Fruit fly (Drosophila melanogaster) whole organism, embryonic: ENCODE measurements around the gene Irbp18.

Experiments used
- Abd-B ChIP-seq: fragments of 200-800 bp; sonication (Bioruptor generic); optimal IDR thresholded peaks from 2 replicates; lab custom pipeline; 2018; ENCODE audit warnings: missing biosample characterization, mild to moderate bottlenecking, missing genetic modification characterization, moderate library complexity
- Asciz ChIP-seq: fragments of 200-800 bp; sonication (Bioruptor generic); optimal IDR thresholded peaks from 2 replicates; lab custom pipeline; 2017; ENCODE audit warnings: missing biosample characterization, mild to moderate bottlenecking, missing genetic modification characterization, missing genetic modification reagents
- Atf6 ChIP-seq: fragments of 200-800 bp; sonication (Bioruptor generic); IDR thresholded peaks from 2 replicates; pipeline ENCODE4 v1.3.6; 2022; ENCODE audit warnings: missing biosample characterization, missing genetic modification characterization
- CG10267 ChIP-seq: fragments of 200-800 bp; sonication (Bioruptor generic); optimal IDR thresholded peaks from 2 replicates; lab custom pipeline; 2018; ENCODE audit warnings: missing biosample characterization, mild to moderate bottlenecking, missing genetic modification characterization, moderate library complexity
- CG11085 ChIP-seq: fragments of 200-800 bp; sonication (Bioruptor generic); IDR thresholded peaks from 2 replicates; pipeline ENCODE4 v1.3.6; 2022; ENCODE audit warnings: missing biosample characterization, missing genetic modification characterization
- CG11723 ChIP-seq: fragments of 200-800 bp; sonication (Bioruptor generic); optimal IDR thresholded peaks from 2 replicates; lab custom pipeline; 2017; ENCODE audit warnings: missing biosample characterization, mild to moderate bottlenecking, missing genetic modification characterization
- CG17361 ChIP-seq: fragments of 200-800 bp; sonication (Bioruptor generic); IDR thresholded peaks from 3 replicates; pipeline ENCODE4 v1.3.6; 2022; ENCODE audit warnings: missing biosample characterization, missing genetic modification characterization
- CG17829 ChIP-seq: fragments of 200-800 bp; optimal IDR thresholded peaks from 2 replicates; lab custom pipeline; 2019; ENCODE audit warnings: missing biosample characterization, mild to moderate bottlenecking, missing genetic modification characterization, moderate library complexity
- CG2712 ChIP-seq: fragments of 200-800 bp; optimal IDR thresholded peaks from 3 replicates; lab custom pipeline; 2019; ENCODE audit warnings: missing biosample characterization, mild to moderate bottlenecking, missing genetic modification characterization, moderate library complexity
- CG31388 ChIP-seq: fragments of 200-800 bp; sonication (Bioruptor generic); optimal IDR thresholded peaks from 2 replicates; lab custom pipeline; 2016; ENCODE audit warnings: missing biosample characterization, missing genetic modification characterization
- CG32532 ChIP-seq: fragments of 200-800 bp; sonication (Bioruptor generic); IDR thresholded peaks from 2 replicates; pipeline ENCODE4 v1.3.6; 2022; ENCODE audit warnings: missing biosample characterization, missing genetic modification characterization
- CG4360 ChIP-seq: fragments of 200-800 bp; sonication (Bioruptor generic); IDR thresholded peaks from 2 replicates; pipeline ENCODE4 v1.3.6; 2022; ENCODE audit warnings: missing biosample characterization, missing genetic modification characterization
- CG4424 ChIP-seq: fragments of 200-800 bp; sonication (Bioruptor generic); optimal IDR thresholded peaks from 3 replicates; lab custom pipeline; 2016; ENCODE audit warnings: missing biosample characterization, missing genetic modification characterization
- CG4820 ChIP-seq: fragments of 200-800 bp; sonication (Bioruptor generic); optimal IDR thresholded peaks from 3 replicates; lab custom pipeline; 2016; ENCODE audit warnings: missing biosample characterization, missing genetic modification characterization
- CG7745 ChIP-seq: fragments of 200-800 bp; sonication (Bioruptor generic); optimal IDR thresholded peaks from 2 replicates; lab custom pipeline; 2018; ENCODE audit warnings: missing biosample characterization, mild to moderate bottlenecking, missing genetic modification characterization, moderate library complexity
- CG8281 ChIP-seq: fragments of 200-800 bp; sonication (Bioruptor generic); optimal IDR thresholded peaks from 2 replicates; lab custom pipeline; 2018; ENCODE audit warnings: missing biosample characterization, mild to moderate bottlenecking, missing genetic modification characterization, moderate library complexity
- CG9727 ChIP-seq: fragments of 200-800 bp; sonication (Bioruptor generic); optimal IDR thresholded peaks from 3 replicates; lab custom pipeline; 2017; ENCODE audit warnings: missing biosample characterization, mild to moderate bottlenecking, missing genetic modification characterization
- Chrac-16 ChIP-seq: fragments of 200-800 bp; sonication (Bioruptor generic); optimal IDR thresholded peaks from 3 replicates; lab custom pipeline; 2016; ENCODE audit warnings: missing biosample characterization, missing genetic modification characterization
- Dfd ChIP-seq, 2 experiments: fragments of >200 bp; optimal IDR thresholded peaks; 2 replicates each; lab custom pipeline; 2017; ENCODE audit warnings: missing biosample characterization in 2 of 2, missing genetic modification characterization in 2 of 2
- E2f2 ChIP-seq: fragments of 200-800 bp; sonication (Bioruptor generic); IDR thresholded peaks from 2 replicates; pipeline ENCODE4 v1.3.6; 2022; ENCODE audit warnings: missing biosample characterization, missing genetic modification characterization
- ERR ChIP-seq: fragments of 200-800 bp; sonication (Bioruptor generic); optimal IDR thresholded peaks from 2 replicates; lab custom pipeline; 2016; ENCODE audit warnings: missing biosample characterization, missing genetic modification characterization
- Elba2 ChIP-seq: fragments of 200-800 bp; sonication (Bioruptor generic); optimal IDR thresholded peaks from 3 replicates; lab custom pipeline; 2016; ENCODE audit warnings: missing biosample characterization, missing genetic modification characterization
- Hr39 ChIP-seq: fragments of >200 bp; optimal IDR thresholded peaks from 2 replicates; lab custom pipeline; 2017
- Hsf ChIP-seq: fragments of 200-800 bp; sonication (Bioruptor generic); optimal IDR thresholded peaks from 3 replicates; lab custom pipeline; 2016; ENCODE audit warnings: missing biosample characterization, missing genetic modification characterization
- Lhr ChIP-seq: fragments of 200-800 bp; sonication (Bioruptor generic); optimal IDR thresholded peaks from 3 replicates; lab custom pipeline; 2017; ENCODE audit warnings: mild to moderate bottlenecking, missing biosample characterization, missing genetic modification reagents, missing genetic modification characterization
- Spps ChIP-seq: fragments of 200-800 bp; sonication (Bioruptor generic); optimal IDR thresholded peaks from 2 replicates; lab custom pipeline; 2018; ENCODE audit warnings: missing biosample characterization, mild to moderate bottlenecking, missing genetic modification characterization
- Ssrp ChIP-seq: fragments of 200-800 bp; sonication (Bioruptor generic); optimal IDR thresholded peaks from 2 replicates; lab custom pipeline; 2018; ENCODE audit warnings: missing biosample characterization, mild to moderate bottlenecking, missing genetic modification characterization, moderate library complexity
- aop ChIP-seq: fragments of 200-800 bp; sonication (Bioruptor generic); IDR thresholded peaks from 2 replicates; pipeline ENCODE4 v1.3.6; 2022; ENCODE audit warnings: missing biosample characterization, missing genetic modification characterization
- ato ChIP-seq: fragments of 200-800 bp; sonication (Bioruptor generic); IDR thresholded peaks from 2 replicates; pipeline ENCODE4 v1.3.6; 2022; ENCODE audit warnings: missing biosample characterization, missing genetic modification characterization; ENCODE audit not compliant: partially characterized antibody
- az2 ChIP-seq: fragments of 200-800 bp; sonication (Bioruptor generic); optimal IDR thresholded peaks from 3 replicates; lab custom pipeline; 2016; ENCODE audit warnings: missing biosample characterization, missing genetic modification characterization
- chm ChIP-seq: fragments of 200-800 bp; sonication (Bioruptor generic); IDR thresholded peaks from 2 replicates; pipeline ENCODE4 v1.3.6; 2022; ENCODE audit warnings: missing biosample characterization, missing genetic modification characterization
- crp ChIP-seq, 2 experiments: fragments of 200-800 bp; sonication (Bioruptor generic); optimal IDR thresholded peaks; 2 replicates in 1 of 2; 3 replicates in 1 of 2; lab custom pipeline; 2017; ENCODE audit warnings: missing biosample characterization in 2 of 2, missing genetic modification characterization in 2 of 2, mild to moderate bottlenecking in 1 of 2, moderate library complexity in 1 of 2
- dati ChIP-seq: fragments of 200-800 bp; sonication (Bioruptor generic); IDR thresholded peaks from 2 replicates; pipeline ENCODE4 v1.3.6; 2022; ENCODE audit warnings: missing biosample characterization, missing genetic modification characterization
- ems ChIP-seq: fragments of 200-800 bp; sonication (Bioruptor generic); optimal IDR thresholded peaks from 3 replicates; lab custom pipeline; 2016; ENCODE audit warnings: missing biosample characterization, missing genetic modification characterization
- esg ChIP-seq: fragments of 200-800 bp; sonication (Bioruptor generic); conservative IDR thresholded peaks from 2 replicates; pipeline ENCODE4 v1.3.6; 2022; ENCODE audit warnings: missing biosample characterization, missing genetic modification characterization
- gcm ChIP-seq: fragments of 200-800 bp; sonication (Bioruptor generic); optimal IDR thresholded peaks from 2 replicates; lab custom pipeline; 2019; ENCODE audit warnings: missing biosample characterization, mild to moderate bottlenecking, missing genetic modification characterization, moderate library complexity
- gro ChIP-seq: fragments of 200-800 bp; sonication (Bioruptor generic); optimal IDR thresholded peaks from 2 replicates; lab custom pipeline; 2016; ENCODE audit warnings: missing biosample characterization, missing genetic modification characterization
- gsb ChIP-seq: fragments of 200-800 bp; sonication (Bioruptor generic); IDR thresholded peaks from 2 replicates; pipeline ENCODE4 v1.3.6; 2022; ENCODE audit warnings: missing biosample characterization, missing genetic modification characterization
- kay ChIP-seq: fragments of 200-800 bp; sonication (Bioruptor generic); optimal IDR thresholded peaks from 2 replicates; lab custom pipeline; 2016; ENCODE audit warnings: missing biosample characterization, missing genetic modification characterization
- klu ChIP-seq: fragments of 200-800 bp; sonication (Bioruptor generic); IDR thresholded peaks from 2 replicates; pipeline ENCODE4 v1.3.6; 2022; ENCODE audit warnings: missing biosample characterization, missing genetic modification characterization
- lov ChIP-seq, 2 experiments: fragments of 200-800 bp in 1 of 2; fragments of >200 bp in 1 of 2; sonication (Bioruptor generic) in 1 of 2; IDR thresholded peaks in 1 of 2; optimal IDR thresholded peaks in 1 of 2; 2 replicates in 1 of 2; 3 replicates in 1 of 2; pipeline versions ENCODE4 v1.3.6 to Lab custom; 2017 to 2022; ENCODE audit warnings: missing biosample characterization in 1 of 2, missing genetic modification characterization in 1 of 2
- nau ChIP-seq: fragments of 200-800 bp; sonication (Bioruptor generic); optimal IDR thresholded peaks from 3 replicates; lab custom pipeline; 2017; ENCODE audit warnings: missing biosample characterization, mild to moderate bottlenecking, missing genetic modification characterization, missing genetic modification reagents
- nmo ChIP-seq: fragments of 200-800 bp; sonication (Bioruptor generic); optimal IDR thresholded peaks from 2 replicates; lab custom pipeline; 2018; ENCODE audit warnings: missing biosample characterization, mild to moderate bottlenecking, missing genetic modification characterization, moderate library complexity
- repo ChIP-seq: fragments of 200-800 bp; sonication (Bioruptor generic); optimal IDR thresholded peaks from 2 replicates; lab custom pipeline; 2016; ENCODE audit warnings: missing biosample characterization, missing genetic modification characterization
- shn ChIP-seq: fragments of 200-800 bp; sonication (Bioruptor generic); optimal IDR thresholded peaks from 3 replicates; lab custom pipeline; 2016; ENCODE audit warnings: missing biosample characterization, missing genetic modification characterization
- slp2 ChIP-seq: fragments of 200-800 bp; sonication (Bioruptor generic); optimal IDR thresholded peaks from 2 replicates; lab custom pipeline; 2016; ENCODE audit warnings: missing biosample characterization, missing genetic modification characterization
- sug ChIP-seq: fragments of 200-800 bp; optimal IDR thresholded peaks from 2 replicates; lab custom pipeline; 2019; ENCODE audit warnings: missing biosample characterization, mild to moderate bottlenecking, missing genetic modification characterization, moderate library complexity
- tin ChIP-seq: fragments of 200-800 bp; sonication (Bioruptor generic); optimal IDR thresholded peaks from 3 replicates; lab custom pipeline; 2016; ENCODE audit warnings: missing biosample characterization, missing genetic modification characterization
- vvl ChIP-seq: fragments of 200-800 bp; sonication (Bioruptor generic); IDR thresholded peaks from 2 replicates; pipeline ENCODE4 v1.3.6; 2022; ENCODE audit warnings: missing biosample characterization, missing genetic modification characterization
- wor ChIP-seq: fragments of 200-800 bp; sonication (Bioruptor generic); IDR thresholded peaks from 2 replicates; pipeline ENCODE4 v1.3.6; 2022; ENCODE audit warnings: missing biosample characterization, missing genetic modification characterization

Irbp18 gene

DNA sequence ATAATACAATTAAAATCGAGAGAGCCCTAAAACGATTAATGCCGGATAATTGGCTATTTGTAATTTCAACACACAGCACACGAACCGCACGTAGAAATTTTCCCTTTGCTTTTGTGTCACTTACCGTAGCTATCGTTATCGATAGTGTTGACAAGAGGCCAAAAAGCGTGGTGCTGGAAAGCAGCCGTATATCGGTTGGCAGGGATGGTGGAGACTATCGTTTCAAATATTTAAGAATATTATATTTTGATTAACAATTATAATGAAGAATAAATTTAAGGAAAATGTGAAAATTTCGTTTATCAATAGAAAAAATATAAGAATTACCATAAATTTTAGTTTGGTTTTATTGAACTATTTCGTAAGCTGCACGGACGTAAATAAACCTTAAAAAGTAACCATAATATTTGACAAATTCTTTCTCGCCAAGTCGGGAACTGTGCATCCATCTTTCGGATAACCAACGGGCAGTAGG, 4.9 kb downstream of the Irbp18 start, which contains the start of gene JIL-1 (continued):
- peak; percentile 28 for TF ChIP-seq CG9727 (GFP tag; lab: Kevin White, UChicago)
- TF ChIP-seq CG32532, result peak; percentile 88
- TF ChIP-seq CG2712 (tag; lab: Kevin White, UChicago), result peak; percentile 44
- peak; percentile 49 for TF ChIP-seq E2f2 (GFP tag; lab: Robert Waterston, UW)
- peak in 1 of 2 experiments; percentile 64 for TF ChIP-seq crp (GFP tag; optimal IDR thresholded peaks at IDR 0.05; lab: Kevin White, UChicago)
- TF ChIP-seq repo (GFP tag; lab: Kevin White, UChicago), result peak; percentile 19
- peak; percentile 52 for TF ChIP-seq CG4820 (GFP tag; lab: Kevin White, UChicago)
- 0 out of 2 replicates have a peak, but pooled peaks have one; percentile 39 for TF ChIP-seq aop (GFP tag; lab: Robert Waterston, UW)
- peak; percentile 63 for TF ChIP-seq Chrac-16 (GFP tag; lab: Kevin White, UChicago)
- TF ChIP-seq vvl (GFP tag; lab: Robert Waterston, UW), result peak; percentile 87
- TF ChIP-seq Asciz, result peak; percentile 33
- TF ChIP-seq CG11085, result peak; percentile 76
- TF ChIP-seq Abd-B, result peak; percentile 26
- TF ChIP-seq nau (GFP tag; lab: Kevin White, UChicago), result no peak
- TF ChIP-seq tin (GFP tag; lab: Kevin White, UChicago), result peak; percentile 61
- no peak for TF ChIP-seq ERR (GFP tag; lab: Kevin White, UChicago)
- no peak for TF ChIP-seq Lhr (GFP tag; lab: Kevin White, UChicago)
- peak; percentile 73 for TF ChIP-seq ato (GFP tag; lab: Robert Waterston, UW)
- no peak for TF ChIP-seq CG7745 (tag; lab: Kevin White, UChicago)
- no peak for TF ChIP-seq lov (optimal IDR thresholded peaks at IDR 0.05; lab: Kevin White, UChicago)
- TF ChIP-seq lov (GFP tag; IDR thresholded peaks at IDR 0.05; lab: Robert Waterston, UW), result peak; percentile 61; the same call in 1 of the 3 replicates
- peak; percentile 40 for TF ChIP-seq Elba2 (GFP tag; lab: Kevin White, UChicago)
- TF ChIP-seq slp2 (GFP tag; lab: Kevin White, UChicago), result peak; percentile 24
- TF ChIP-seq gro (GFP tag; lab: Kevin White, UChicago), result peak; percentile 48
- peak; percentile 56 for TF ChIP-seq nmo (GFP tag; lab: Kevin White, UChicago)
- TF ChIP-seq az2 (GFP tag; lab: Kevin White, UChicago), result peak; percentile 48
- TF ChIP-seq gcm (GFP tag; lab: Kevin White, UChicago), result no peak
- peak; percentile 67 for TF ChIP-seq Atf6 (GFP tag; lab: Robert Waterston, UW)
- TF ChIP-seq Spps (tag; lab: Kevin White, UChicago), result no peak
- TF ChIP-seq CG4360, result peak; percentile 44
- TF ChIP-seq esg (GFP tag; lab: Robert Waterston, UW), result peak; percentile 42; the same call in 1 of the 2 replicates
- TF ChIP-seq CG8281 (tag; lab: Kevin White, UChicago), result no peak
- TF ChIP-seq shn (GFP tag; lab: Kevin White, UChicago), result no peak
- TF ChIP-seq dati, result peak; percentile 47; the same call in 1 of the 2 replicates
- TF ChIP-seq gsb (GFP tag; lab: Robert Waterston, UW), result peak; percentile 28; the same call in 1 of the 2 replicates
- TF ChIP-seq CG10267, result peak; percentile 96
- TF ChIP-seq wor (GFP tag; lab: Robert Waterston, UW), result 0 out of 2 replicates have a peak, but pooled peaks have one; percentile 11
- TF ChIP-seq sug (tag; lab: Kevin White, UChicago), result peak; percentile 67
- TF ChIP-seq Hr39 (lab: Kevin White, UChicago), result no peak
- TF ChIP-seq chm (GFP tag; lab: Robert Waterston, UW), result peak; percentile 51
- TF ChIP-seq CG17829 (tag; lab: Kevin White, UChicago), result peak; percentile 55
- TF ChIP-seq CG4424 (GFP tag; lab: Kevin White, UChicago), result peak; percentile 44
- TF ChIP-seq CG11723 (GFP tag; lab: Kevin White, UChicago), result peak; percentile 50
- no peak for TF ChIP-seq CG31388 (GFP tag; lab: Kevin White, UChicago)
- TF ChIP-seq klu, result no peak
- TF ChIP-seq Dfd (GFP tag; optimal IDR thresholded peaks at IDR 0.05; lab: Kevin White, UChicago), result no peak
- peak; percentile 32 for TF ChIP-seq kay (GFP tag; lab: Kevin White, UChicago)
- peak; percentile 51 for TF ChIP-seq ems (GFP tag; lab: Kevin White, UChicago)
- TF ChIP-seq Hsf (GFP tag; lab: Kevin White, UChicago), result peak; percentile 50
- peak; percentile 61 for TF ChIP-seq CG17361 (GFP tag; lab: Robert Waterston, UW)
- TF ChIP-seq Ssrp (tag; lab: Kevin White, UChicago), result peak; percentile 38
